Worm (Caenorhabditis elegans) whole organism, L3 larva: ENCODE measurements around the gene cyp-13A4.

ENCODE experiments used
- R02D3.7 ChIP-seq: fragments of 150-350 bp; optimal IDR thresholded peaks from 2 replicates; lab custom pipeline; 2014; ENCODE audit warnings: missing biosample characterization, missing genetic modification characterization
- ZK546.5 ChIP-seq: sonication (generic microtip); optimal IDR thresholded peaks from 2 replicates; lab custom pipeline; 2017; ENCODE audit warnings: missing biosample characterization, missing genetic modification characterization
- aly-2 ChIP-seq: fragments of 150-350 bp; optimal IDR thresholded peaks from 2 replicates; lab custom pipeline; 2014; ENCODE audit warnings: missing biosample characterization, missing genetic modification characterization
- ama-1 ChIP-seq: fragments of 150-350 bp; optimal IDR thresholded peaks from 2 replicates; lab custom pipeline; 2018
- ceh-16 ChIP-seq: sonication (generic microtip); optimal IDR thresholded peaks from 2 replicates; lab custom pipeline; 2017; ENCODE audit warnings: missing biosample characterization, missing genetic modification characterization
- ceh-28 ChIP-seq: fragments of 150-350 bp; optimal IDR thresholded peaks from 2 replicates; lab custom pipeline; 2014; ENCODE audit warnings: missing biosample characterization, missing genetic modification reagents, missing genetic modification characterization
- ceh-82 ChIP-seq: fragments of 150-350 bp; optimal IDR thresholded peaks from 2 replicates; lab custom pipeline; 2014; ENCODE audit warnings: missing biosample characterization, missing genetic modification characterization
- ceh-9 ChIP-seq: sonication (generic microtip); optimal IDR thresholded peaks from 2 replicates; lab custom pipeline; 2018; ENCODE audit warnings: missing biosample characterization, missing genetic modification characterization
- daf-12 ChIP-seq: fragments of 150-350 bp; optimal IDR thresholded peaks from 2 replicates; lab custom pipeline; 2014; ENCODE audit warnings: missing biosample characterization, missing genetic modification reagents, missing genetic modification characterization
- egl-27 ChIP-seq: sonication (generic microtip); optimal IDR thresholded peaks from 4 replicates; lab custom pipeline; 2017; ENCODE audit warnings: missing biosample characterization, missing genetic modification reagents, missing genetic modification characterization
- egl-5 ChIP-seq: fragments of 150-350 bp; optimal IDR thresholded peaks from 2 replicates; lab custom pipeline; 2017; ENCODE audit warnings: missing biosample characterization, missing genetic modification reagents, missing genetic modification characterization, inconsistent platforms
- elt-1 ChIP-seq: fragments of 150-350 bp; optimal IDR thresholded peaks from 2 replicates; lab custom pipeline; 2014; ENCODE audit warnings: missing biosample characterization, missing genetic modification characterization
- elt-2 ChIP-seq: sonication (generic microtip); optimal IDR thresholded peaks from 2 replicates; lab custom pipeline; 2016; ENCODE audit warnings: missing genetic modification reagents, mild to moderate bottlenecking, missing genetic modification characterization, missing compliant biosample characterization
- elt-3 ChIP-seq, 3 experiments: fragments of 150-350 bp in 1 of 3; sonication (generic microtip) in 2 of 3; optimal IDR thresholded peaks; 2 replicates in 2 of 3; 4 replicates in 1 of 3; lab custom pipeline; 2014 to 2017; ENCODE audit warnings: missing biosample characterization in 3 of 3, missing genetic modification characterization in 3 of 3
- eor-1 ChIP-seq, 2 experiments: fragments of 150-350 bp; optimal IDR thresholded peaks; 2 replicates each; lab custom pipeline; 2014 to 2018; ENCODE audit warnings: missing biosample characterization in 2 of 2, missing genetic modification characterization in 2 of 2
- fkh-10 ChIP-seq: sonication (generic microtip); optimal IDR thresholded peaks from 2 replicates; lab custom pipeline; 2017; ENCODE audit warnings: missing biosample characterization, missing genetic modification reagents, missing genetic modification characterization
- fkh-2 ChIP-seq: fragments of 150-350 bp; optimal IDR thresholded peaks from 2 replicates; lab custom pipeline; 2014; ENCODE audit warnings: missing biosample characterization, missing genetic modification reagents, missing genetic modification characterization
- fos-1 ChIP-seq: fragments of 150-350 bp; optimal IDR thresholded peaks from 2 replicates; lab custom pipeline; 2014; ENCODE audit warnings: missing biosample characterization, missing genetic modification characterization
- hmg-11 ChIP-seq: sonication (generic microtip); optimal IDR thresholded peaks from 2 replicates; lab custom pipeline; 2016; ENCODE audit warnings: missing genetic modification characterization, missing compliant biosample characterization
- jun-1 ChIP-seq: fragments of 150-350 bp; optimal IDR thresholded peaks from 2 replicates; lab custom pipeline; 2014; ENCODE audit warnings: missing biosample characterization, missing genetic modification reagents, missing genetic modification characterization
- lin-15B ChIP-seq: fragments of 150-350 bp; optimal IDR thresholded peaks from 2 replicates; lab custom pipeline; 2014; ENCODE audit warnings: missing biosample characterization, missing genetic modification characterization
- lin-39 ChIP-seq: fragments of 150-350 bp; optimal IDR thresholded peaks from 2 replicates; lab custom pipeline; 2018; ENCODE audit warnings: missing biosample characterization, missing genetic modification reagents, missing genetic modification characterization
- lsy-12 ChIP-seq: sonication (generic microtip); optimal IDR thresholded peaks from 2 replicates; lab custom pipeline; 2016; ENCODE audit warnings: mild to moderate bottlenecking, missing genetic modification characterization, missing compliant biosample characterization
- mdl-1 ChIP-seq: fragments of 150-350 bp; optimal IDR thresholded peaks from 2 replicates; lab custom pipeline; 2014; ENCODE audit warnings: missing biosample characterization, missing genetic modification characterization
- mml-1 ChIP-seq: fragments of 150-350 bp; sonication (generic microtip); optimal IDR thresholded peaks from 3 replicates; lab custom pipeline; 2014; ENCODE audit warnings: missing biosample characterization, missing genetic modification characterization
- nfya-1 ChIP-seq: sonication (generic microtip); optimal IDR thresholded peaks from 2 replicates; lab custom pipeline; 2017; ENCODE audit warnings: missing genetic modification characterization, mild to moderate bottlenecking, missing compliant biosample characterization, antibody characterized with exemption, moderate library complexity; ENCODE audit not compliant: insufficient read depth
- nhr-11 ChIP-seq: fragments of 150-350 bp; optimal IDR thresholded peaks from 2 replicates; lab custom pipeline; 2014; ENCODE audit warnings: missing biosample characterization, missing genetic modification characterization
- nhr-12 ChIP-seq: fragments of 150-350 bp; optimal IDR thresholded peaks from 2 replicates; lab custom pipeline; 2014; ENCODE audit warnings: missing biosample characterization, missing genetic modification characterization
- nhr-23 ChIP-seq: fragments of 150-350 bp; optimal IDR thresholded peaks from 2 replicates; lab custom pipeline; 2014; ENCODE audit warnings: missing biosample characterization, missing genetic modification reagents, missing genetic modification characterization
- nhr-237 ChIP-seq: fragments of 150-350 bp; optimal IDR thresholded peaks from 2 replicates; lab custom pipeline; 2014; ENCODE audit warnings: missing biosample characterization, missing genetic modification characterization
- nhr-25 ChIP-seq: sonication (generic microtip); optimal IDR thresholded peaks from 2 replicates; lab custom pipeline; 2017; ENCODE audit warnings: missing biosample characterization, missing genetic modification characterization
- nhr-28 ChIP-seq: fragments of 150-350 bp; optimal IDR thresholded peaks from 2 replicates; lab custom pipeline; 2014; ENCODE audit warnings: missing biosample characterization, missing genetic modification characterization
- nhr-43 ChIP-seq: sonication (generic microtip); optimal IDR thresholded peaks from 2 replicates; lab custom pipeline; 2016; ENCODE audit warnings: mild to moderate bottlenecking, missing genetic modification characterization, missing compliant biosample characterization; ENCODE audit not compliant: poor library complexity, severe bottlenecking
- nhr-67 ChIP-seq: fragments of 150-350 bp; optimal IDR thresholded peaks from 2 replicates; lab custom pipeline; 2014; ENCODE audit warnings: missing biosample characterization, missing genetic modification characterization
- nhr-76 ChIP-seq: fragments of 150-350 bp; sonication (generic microtip); optimal IDR thresholded peaks from 5 replicates; lab custom pipeline; 2014; ENCODE audit warnings: missing biosample characterization, missing genetic modification characterization
- nhr-77 ChIP-seq: fragments of 150-350 bp; optimal IDR thresholded peaks from 2 replicates; lab custom pipeline; 2014; ENCODE audit warnings: missing biosample characterization, missing genetic modification characterization
- pha-4 ChIP-seq: fragments of 150-350 bp; optimal IDR thresholded peaks from 2 replicates; lab custom pipeline; 2014; ENCODE audit warnings: missing biosample characterization, missing genetic modification reagents, missing genetic modification characterization
- pqm-1 ChIP-seq: fragments of 150-350 bp; optimal IDR thresholded peaks from 2 replicates; lab custom pipeline; 2017; ENCODE audit warnings: missing biosample characterization, missing genetic modification characterization, inconsistent platforms
- sea-2 ChIP-seq: fragments of 150-350 bp; sonication (generic microtip); optimal IDR thresholded peaks from 4 replicates; lab custom pipeline; 2014; ENCODE audit warnings: missing biosample characterization, missing genetic modification reagents, missing genetic modification characterization
- skn-1 ChIP-seq: fragments of 150-350 bp; optimal IDR thresholded peaks from 2 replicates; lab custom pipeline; 2014; ENCODE audit warnings: missing biosample characterization, missing genetic modification characterization
- snpc-4 ChIP-seq: fragments of 150-350 bp; optimal IDR thresholded peaks from 2 replicates; lab custom pipeline; 2014; ENCODE audit warnings: missing biosample characterization, missing genetic modification characterization
- tbx-2 ChIP-seq: sonication (generic microtip); optimal IDR thresholded peaks from 2 replicates; lab custom pipeline; 2016; ENCODE audit warnings: mild to moderate bottlenecking, missing genetic modification characterization, missing compliant biosample characterization
- unc-39 ChIP-seq: sonication (generic microtip); optimal IDR thresholded peaks from 4 replicates; lab custom pipeline; 2017; ENCODE audit warnings: missing biosample characterization, missing genetic modification characterization
- unc-62 ChIP-seq: fragments of 150-350 bp; sonication (generic microtip); optimal IDR thresholded peaks from 4 replicates; lab custom pipeline; 2014; ENCODE audit warnings: missing biosample characterization, missing genetic modification reagents, missing genetic modification characterization
- zag-1 ChIP-seq: fragments of 150-350 bp; optimal IDR thresholded peaks from 2 replicates; lab custom pipeline; 2014; ENCODE audit warnings: missing biosample characterization, missing genetic modification characterization
- ztf-11 ChIP-seq: fragments of 150-350 bp; optimal IDR thresholded peaks from 2 replicates; lab custom pipeline; 2014; ENCODE audit warnings: missing biosample characterization, missing genetic modification characterization
- ztf-4 ChIP-seq: fragments of 150-350 bp; optimal IDR thresholded peaks from 2 replicates; lab custom pipeline; 2014; ENCODE audit warnings: missing biosample characterization, missing genetic modification characterization

cyp-13A4 gene

DNA sequence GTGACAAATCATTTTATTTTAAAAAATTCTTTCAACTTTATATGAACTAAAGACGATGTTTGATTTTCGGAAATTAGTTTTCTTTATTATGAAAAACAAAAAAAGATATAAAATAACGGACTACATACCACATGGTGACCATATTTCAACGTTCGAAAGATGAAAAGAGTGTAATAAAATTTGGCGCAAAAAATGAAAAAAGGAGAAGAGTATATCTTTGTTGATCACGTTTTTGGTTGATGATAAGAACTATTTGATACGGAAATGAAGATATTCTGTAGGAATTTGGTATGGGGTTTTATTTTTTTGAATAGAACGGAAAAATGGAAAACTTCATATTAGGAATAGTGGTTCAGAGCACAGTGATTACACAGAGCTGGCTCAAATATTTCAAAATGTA lies 44.5 kb downstream of the cyp-13A4 start, which contains the start of gene Y53C12B.7:
Gene Y53C12B.7, minus strand, starts transcription at position 163 of the 400 bp plus-strand sequence.
- TF ChIP-seq ceh-16 (tag; lab: Kevin White, UChicago) = no peak
- no peak for TF ChIP-seq lsy-12 (tag; lab: Kevin White, UChicago)
- no peak for TF ChIP-seq elt-1 (tag; lab: Kevin White, UChicago)
- no peak for TF ChIP-seq ceh-28 (tag; lab: Kevin White, UChicago)
- TF ChIP-seq snpc-4 (tag; lab: Kevin White, UChicago) = no peak
- no peak for TF ChIP-seq nhr-25
- TF ChIP-seq nhr-11 = no peak
- no peak for TF ChIP-seq lin-15B (tag; lab: Kevin White, UChicago)
- TF ChIP-seq ZK546.5 (tag; lab: Kevin White, UChicago) = no peak
- TF ChIP-seq pha-4 (tag; lab: Kevin White, UChicago) = no peak

DNA sequence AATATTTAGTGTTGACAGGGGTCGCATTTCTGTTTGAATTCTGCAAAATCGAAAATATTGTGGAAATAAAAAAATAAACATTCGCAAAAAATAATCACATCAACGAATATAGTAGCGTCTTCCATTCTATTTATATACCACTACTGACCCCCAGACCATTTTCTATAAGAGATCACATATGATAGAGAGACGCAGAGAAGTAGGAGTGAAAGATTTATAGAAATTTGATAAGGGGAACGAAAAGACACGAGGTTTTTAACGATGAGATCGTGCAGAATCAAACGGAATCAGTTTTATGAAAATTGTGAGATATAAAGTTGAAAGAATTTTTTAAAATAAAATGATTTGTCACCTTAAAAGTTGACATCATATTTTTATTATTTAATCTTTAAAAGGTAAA lies 45.3 kb downstream of the cyp-13A4 start:
- TF ChIP-seq ztf-4 (tag; lab: Kevin White, UChicago) = no peak
- TF ChIP-seq nhr-67 = no peak
- no peak for TF ChIP-seq pha-4 (tag; lab: Kevin White, UChicago)
- TF ChIP-seq nhr-76 = no peak
- TF ChIP-seq ceh-82 = no peak
- no peak for TF ChIP-seq unc-39
- no peak for TF ChIP-seq nhr-237 (tag; lab: Kevin White, UChicago)
- TF ChIP-seq fos-1 = no peak
- no peak for TF ChIP-seq ceh-28 (tag; lab: Kevin White, UChicago)
- TF ChIP-seq ztf-11 (tag; lab: Kevin White, UChicago) = no peak
- no peak for TF ChIP-seq nhr-28 (tag; lab: Kevin White, UChicago)
- no peak for TF ChIP-seq hmg-11 (tag; lab: Kevin White, UChicago)
- no peak for TF ChIP-seq lin-15B (tag; lab: Kevin White, UChicago)
- TF ChIP-seq nhr-43 (tag; lab: Kevin White, UChicago) = peak; percentile 81
- peak; percentile 71 for TF ChIP-seq nhr-23 (tag; lab: Kevin White, UChicago)
- no peak for TF ChIP-seq lin-39 (tag; lab: Kevin White, UChicago)
- TF ChIP-seq R02D3.7 (tag; lab: Kevin White, UChicago) = no peak

DNA sequence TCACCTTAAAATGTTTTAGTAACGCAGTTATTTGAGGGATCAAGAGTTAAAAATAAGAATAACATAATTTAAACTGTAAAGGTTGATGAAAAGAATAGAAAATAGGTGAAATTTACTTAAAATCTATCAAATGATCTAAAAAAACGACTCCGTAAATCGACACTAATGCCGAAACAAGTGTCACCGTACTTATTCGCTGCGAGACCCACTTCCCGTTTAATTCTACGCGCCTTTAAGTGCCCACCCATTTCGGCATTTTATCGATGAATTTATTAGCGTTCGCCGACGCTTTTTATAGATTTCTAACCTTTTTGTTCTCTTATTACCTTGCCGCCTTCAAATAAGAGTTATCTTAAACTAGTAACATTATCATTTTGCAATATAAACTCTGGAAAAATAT lies 51.5 kb downstream of the cyp-13A4 start, which contains the start of the genes Y53C12B.1 and nos-3:
Gene Y53C12B.1, minus strand, starts transcription at position 10 of the 400 bp plus-strand sequence.
Gene nos-3, plus strand, starts transcription at position 248 of the 400 bp plus-strand sequence.
- TF ChIP-seq nhr-76 = no peak
- peak; percentile 73 for TF ChIP-seq skn-1 (tag; lab: Kevin White, UChicago)
- peak; percentile 97 for TF ChIP-seq nfya-1 (tag; lab: Kevin White, UChicago)
- TF ChIP-seq nhr-25 = peak; percentile 88
- no peak for TF ChIP-seq zag-1 (tag; lab: Kevin White, UChicago)
- TF ChIP-seq pqm-1 = peak; percentile 71
- TF ChIP-seq mml-1 (tag; lab: Kevin White, UChicago) = no peak
- TF ChIP-seq ceh-9 (tag; lab: Kevin White, UChicago) = no peak
- no peak for TF ChIP-seq aly-2
- no peak for TF ChIP-seq egl-27
- TF ChIP-seq sea-2 = no peak
- no peak for TF ChIP-seq ama-1 (lab: Kevin White, UChicago)
- peak; percentile 91 for TF ChIP-seq nhr-23 (tag; lab: Kevin White, UChicago)
- no peak for TF ChIP-seq tbx-2 (tag; lab: Kevin White, UChicago)
- TF ChIP-seq R02D3.7 (tag; lab: Kevin White, UChicago) = peak; percentile 96
- TF ChIP-seq fos-1 = no peak
- TF ChIP-seq ceh-82 = no peak
- TF ChIP-seq nhr-43 (tag; lab: Kevin White, UChicago) = peak; percentile 69
- no peak for TF ChIP-seq ZK546.5 (tag; lab: Kevin White, UChicago)
- TF ChIP-seq eor-1 (tag; optimal IDR thresholded peaks at IDR 0.05; lab: Kevin White, UChicago) = no peak
- no peak for TF ChIP-seq nhr-11
- TF ChIP-seq unc-62 (GFP tag; lab: Kevin White, UChicago) = no peak
- TF ChIP-seq ceh-28 (tag; lab: Kevin White, UChicago) = peak; percentile 64
- TF ChIP-seq nhr-12 = no peak
- TF ChIP-seq snpc-4 (tag; lab: Kevin White, UChicago) = peak; percentile 66
- TF ChIP-seq nhr-237 (tag; lab: Kevin White, UChicago) = no peak
- peak; percentile 55 for TF ChIP-seq elt-2 (tag; lab: Kevin White, UChicago)
- no peak for TF ChIP-seq nhr-67
- TF ChIP-seq fkh-2 (tag; lab: Kevin White, UChicago) = no peak
- TF ChIP-seq egl-5 (tag; lab: Kevin White, UChicago) = peak; percentile 79
- peak; percentile 54 for TF ChIP-seq elt-1 (tag; lab: Kevin White, UChicago)
- TF ChIP-seq elt-3 (tag; optimal IDR thresholded peaks at IDR 0.05; lab: Kevin White, UChicago) = no peak
- TF ChIP-seq hmg-11 (tag; lab: Kevin White, UChicago) = peak; percentile 60
- peak; percentile 88 for TF ChIP-seq lin-15B (tag; lab: Kevin White, UChicago)
- TF ChIP-seq lin-39 (tag; lab: Kevin White, UChicago) = peak; percentile 92
- TF ChIP-seq ztf-4 (tag; lab: Kevin White, UChicago) = no peak
- no peak for TF ChIP-seq mdl-1
- TF ChIP-seq fkh-10 = peak; percentile 12
- no peak for TF ChIP-seq daf-12
- TF ChIP-seq ztf-11 (tag; lab: Kevin White, UChicago) = no peak
- no peak for TF ChIP-seq nhr-77 (tag; lab: Kevin White, UChicago)
- no peak for TF ChIP-seq lsy-12 (tag; lab: Kevin White, UChicago)
- no peak for TF ChIP-seq ceh-16 (tag; lab: Kevin White, UChicago)
- TF ChIP-seq jun-1 (tag; lab: Kevin White, UChicago) = no peak
